Worm (Caenorhabditis elegans): ENCODE data around the gene Y38H8A.1.
"Not testable (repeated sequence)": the region's sequence is repeated elsewhere in the genome, so short reads cannot be mapped to it uniquely, and the experiment has no call there.

Y38H8A.1 gene

ce11 chrIV:13482469-13482868 lies at the start of gene Y38H8A.1:
Gene Y38H8A.1, plus strand, starts transcription at chrIV:13482769.
- TF ChIP-seq ceh-30 (tag; optimal IDR thresholded peaks at IDR 0.05), result no peak

DNA sequence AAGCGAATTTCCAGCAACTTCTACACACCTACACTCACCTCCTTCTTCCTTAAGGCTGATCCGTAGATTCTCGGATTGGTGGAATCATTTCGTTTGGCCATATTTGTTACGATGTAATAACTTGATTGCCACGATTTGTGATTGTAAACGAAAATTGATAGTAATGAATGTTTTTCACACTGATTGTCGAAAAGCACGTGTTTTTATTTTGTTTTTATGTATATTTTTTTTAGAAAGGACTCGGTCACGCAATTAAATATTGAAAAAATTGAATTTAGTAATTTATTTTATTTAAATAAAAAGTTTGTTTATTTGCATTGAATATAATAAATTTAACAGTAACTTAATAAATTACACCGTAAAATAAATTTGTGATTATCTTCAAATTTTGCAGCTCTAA lies 48.7 kb upstream of the Y38H8A.1 start, which contains the start of gene K09B11.5:
Gene K09B11.5 (minus strand): TSS at position 101 of the 400 bp plus-strand sequence.
- not testable (repeated sequence) for TF ChIP-seq ama-1 (optimal IDR thresholded peaks at IDR 0.05); ceh-34 (tag; optimal IDR thresholded peaks at IDR 0.05); K09A11.1 (tag; optimal IDR thresholded peaks at IDR 0.05; ENCODE audit: insufficient read depth)

DNA sequence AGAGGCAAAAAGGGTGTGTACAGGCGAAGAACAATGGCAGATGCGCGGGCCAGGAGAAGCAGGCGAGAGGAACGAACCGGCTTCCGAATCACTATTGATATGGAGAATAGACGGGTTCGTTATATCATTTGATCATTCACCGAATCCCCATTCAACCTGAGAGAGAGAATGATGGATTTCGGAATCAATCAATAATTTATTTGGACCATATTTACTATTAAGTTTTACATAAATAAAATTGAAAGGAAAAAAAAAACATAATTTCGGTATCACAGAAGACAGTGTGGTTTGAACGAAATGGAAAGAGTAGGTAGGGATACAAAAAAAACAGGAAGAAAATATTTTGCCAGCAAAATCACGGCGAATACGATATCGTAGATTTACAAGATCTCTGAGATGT lies 37.3 kb upstream of the Y38H8A.1 start, which contains the start of gene mam-3:
Gene mam-3 (minus strand): TSS at position 101 of the 400 bp plus-strand sequence.
- TF ChIP-seq ceh-2 (tag; optimal IDR thresholded peaks at IDR 0.05), result no peak
- no peak for TF ChIP-seq elt-4 (tag; optimal IDR thresholded peaks at IDR 0.05)
- no peak for TF ChIP-seq zip-5 (tag; optimal IDR thresholded peaks at IDR 0.05)
- no peak for TF ChIP-seq ztf-16 (tag; optimal IDR thresholded peaks at IDR 0.05)
- no peak for TF ChIP-seq nhr-232 (tag; optimal IDR thresholded peaks at IDR 0.05)
- TF ChIP-seq nfya-1 (tag; optimal IDR thresholded peaks at IDR 0.05), result no peak
- no peak for TF ChIP-seq dmd-4 (tag; optimal IDR thresholded peaks at IDR 0.05; ENCODE audit: borderline replicate concordance)
- TF ChIP-seq pat-9 (tag; optimal IDR thresholded peaks at IDR 0.05), result no peak
- no peak for TF ChIP-seq hlh-6 (tag; optimal IDR thresholded peaks at IDR 0.05)
- no peak for TF ChIP-seq npax-4 (tag; optimal IDR thresholded peaks at IDR 0.05)

DNA sequence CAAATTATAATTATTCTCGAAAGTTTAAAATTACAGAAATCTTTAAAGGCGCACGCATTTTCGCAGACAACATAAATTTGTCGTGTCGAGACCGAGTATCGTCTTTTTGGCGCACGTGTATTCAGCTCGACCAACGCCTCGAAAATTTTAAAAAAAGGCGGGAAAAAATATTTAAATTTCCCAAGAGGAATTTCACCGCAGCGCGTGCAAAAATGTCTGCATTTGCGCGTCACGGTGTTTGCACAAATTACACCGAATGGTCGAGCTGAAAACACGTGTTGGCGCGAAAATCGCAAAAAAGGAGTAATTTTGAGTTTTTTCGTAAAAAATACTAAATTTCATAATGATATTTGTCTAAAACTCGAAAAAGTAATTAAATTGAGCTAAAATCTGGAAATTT lies 31.8 kb upstream of the Y38H8A.1 start:
- TF ChIP-seq pat-9 (tag; optimal IDR thresholded peaks at IDR 0.05), result no peak
- no peak for TF ChIP-seq ahr-1 (tag; optimal IDR thresholded peaks at IDR 0.05)
- TF ChIP-seq C08G9.2 (tag; optimal IDR thresholded peaks at IDR 0.05), result no peak
- TF ChIP-seq rnt-1 (tag; optimal IDR thresholded peaks at IDR 0.05), result no peak
- no peak for TF ChIP-seq ttx-3 (tag; optimal IDR thresholded peaks at IDR 0.05)
- no peak for TF ChIP-seq sox-2 (GFP tag; IDR thresholded peaks at IDR 0.05)
- no peak for TF ChIP-seq K02D7.2 (tag; optimal IDR thresholded peaks at IDR 0.05)
- no peak for TF ChIP-seq hlh-13 (GFP tag; optimal IDR thresholded peaks at IDR 0.05)
- no peak for TF ChIP-seq sox-4 (tag; optimal IDR thresholded peaks at IDR 0.05)
- no peak for TF ChIP-seq pros-1 (tag; optimal IDR thresholded peaks at IDR 0.05)
- no peak for TF ChIP-seq npax-4 (tag; optimal IDR thresholded peaks at IDR 0.05)
- TF ChIP-seq hlh-6 (tag; optimal IDR thresholded peaks at IDR 0.05), result no peak
- no peak for TF ChIP-seq che-1 (tag; optimal IDR thresholded peaks at IDR 0.05)
- TF ChIP-seq ceh-9 (tag; optimal IDR thresholded peaks at IDR 0.05), result no peak
- TF ChIP-seq ceh-2 (tag; optimal IDR thresholded peaks at IDR 0.05), result no peak
- TF ChIP-seq odd-2 (tag; optimal IDR thresholded peaks at IDR 0.05), result no peak
- no peak for TF ChIP-seq hlh-8 (tag; optimal IDR thresholded peaks at IDR 0.05)
- no peak for TF ChIP-seq lim-6 (tag; optimal IDR thresholded peaks at IDR 0.05)

DNA sequence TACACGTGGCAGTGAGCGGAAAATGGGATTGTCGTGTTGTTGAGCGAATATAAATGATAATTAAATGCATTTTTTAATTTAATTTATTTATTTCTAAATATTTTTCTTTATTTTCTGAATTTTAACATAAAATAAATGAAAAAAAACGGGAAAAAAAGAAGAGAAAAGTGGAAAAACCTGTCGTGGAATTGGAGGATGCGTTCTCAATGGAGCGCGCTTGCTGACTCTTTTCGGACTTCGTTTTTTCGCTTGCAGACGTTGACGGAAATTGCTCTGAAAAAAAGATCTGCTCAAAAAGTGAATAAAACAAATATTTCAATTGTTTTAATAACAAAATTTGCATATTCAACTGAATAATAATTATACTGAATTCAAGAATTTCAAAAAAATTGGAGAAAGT lies 29.1 kb upstream of the Y38H8A.1 start:
- TF ChIP-seq ztf-16 (tag; optimal IDR thresholded peaks at IDR 0.05), result no peak

- TF ChIP-seq ztf-16 (tag; optimal IDR thresholded peaks at IDR 0.05) (no peak), unc-55 (GFP tag; optimal IDR thresholded peaks at IDR 0.05) (no peak), ceh-34 (tag; optimal IDR thresholded peaks at IDR 0.05) (no peak), ttx-3 (tag; optimal IDR thresholded peaks at IDR 0.05) (no peak), nfya-1 (tag; optimal IDR thresholded peaks at IDR 0.05) (no peak), madf-2 (tag; optimal IDR thresholded peaks at IDR 0.05) (no peak), ref-2 (tag; optimal IDR thresholded peaks at IDR 0.05) (no peak), T23F11.4 (GFP tag; optimal IDR thresholded peaks at IDR 0.05) (no peak), hlh-30 (tag; optimal IDR thresholded peaks at IDR 0.05; ENCODE audit: insufficient read depth) (no peak)
These were observed 27.9 kb upstream of the Y38H8A.1 start, which contains the start of gene uso-1 for ce11 chrIV:13454698-13455097. Gene uso-1, minus strand, starts transcription at chrIV:13454798.

Measured in whole organism, late embryonic.